Fruit fly (Drosophila melanogaster) whole organism, embryonic: ENCODE measurements around the gene CG6163.

Experiments used
- ATbp ChIP-seq: fragments of 200-800 bp; sonication (Bioruptor generic); optimal IDR thresholded peaks from 2 replicates; lab custom pipeline; 2017; ENCODE audit warnings: missing biosample characterization, mild to moderate bottlenecking, missing genetic modification characterization, missing genetic modification reagents
- Aef1 ChIP-seq: fragments of 200-800 bp; sonication (Bioruptor generic); IDR thresholded peaks from 3 replicates; pipeline ENCODE4 v1.3.6; 2022; ENCODE audit warnings: missing biosample characterization, missing genetic modification characterization
- CG10267 ChIP-seq: fragments of 200-800 bp; sonication (Bioruptor generic); optimal IDR thresholded peaks from 2 replicates; lab custom pipeline; 2018; ENCODE audit warnings: missing biosample characterization, mild to moderate bottlenecking, missing genetic modification characterization, moderate library complexity
- CG10366 ChIP-seq: fragments of 200-800 bp; sonication (Bioruptor generic); IDR thresholded peaks from 2 replicates; pipeline ENCODE4 v1.3.6; 2022; ENCODE audit warnings: missing biosample characterization, missing genetic modification characterization
- CG10431 ChIP-seq: fragments of 200-800 bp; sonication (Bioruptor generic); optimal IDR thresholded peaks from 3 replicates; lab custom pipeline; 2018; ENCODE audit warnings: missing biosample characterization, mild to moderate bottlenecking, missing genetic modification characterization
- CG11560 ChIP-seq: fragments of 200-800 bp; sonication (Bioruptor generic); IDR thresholded peaks from 3 replicates; pipeline ENCODE4 v1.3.6; 2022; ENCODE audit warnings: missing biosample characterization, missing genetic modification characterization
- CG11696 ChIP-seq: fragments of 200-800 bp; sonication (Bioruptor generic); IDR thresholded peaks from 2 replicates; pipeline ENCODE4 v1.3.6; 2022; ENCODE audit warnings: missing biosample characterization, missing genetic modification characterization
- CG14667 ChIP-seq: fragments of 200-800 bp; sonication (Bioruptor generic); IDR thresholded peaks from 2 replicates; pipeline ENCODE4 v1.3.6; 2022; ENCODE audit warnings: missing biosample characterization, missing genetic modification characterization
- CG1647 ChIP-seq: fragments of 200-800 bp; sonication (Bioruptor generic); optimal IDR thresholded peaks from 3 replicates; lab custom pipeline; 2016; ENCODE audit warnings: missing biosample characterization, missing genetic modification characterization
- CG4360 ChIP-seq: fragments of 200-800 bp; sonication (Bioruptor generic); IDR thresholded peaks from 2 replicates; pipeline ENCODE4 v1.3.6; 2022; ENCODE audit warnings: missing biosample characterization, missing genetic modification characterization
- CG4707 ChIP-seq: fragments of 200-800 bp; sonication (Bioruptor generic); optimal IDR thresholded peaks from 2 replicates; lab custom pipeline; 2018; ENCODE audit warnings: missing biosample characterization, mild to moderate bottlenecking, missing genetic modification characterization, moderate library complexity
- CG4854 ChIP-seq: fragments of 200-800 bp; sonication (Bioruptor generic); optimal IDR thresholded peaks from 2 replicates; lab custom pipeline; 2016; ENCODE audit warnings: missing biosample characterization, missing genetic modification characterization, inconsistent platforms
- CG6175 ChIP-seq: fragments of 200-800 bp; sonication (Bioruptor generic); IDR thresholded peaks from 3 replicates; pipeline ENCODE4 v1.3.6; 2022; ENCODE audit warnings: missing biosample characterization, missing genetic modification characterization
- CG6272 ChIP-seq: fragments of 200-800 bp; sonication (Bioruptor generic); IDR thresholded peaks from 2 replicates; pipeline ENCODE4 v1.3.6; 2022; ENCODE audit warnings: missing biosample characterization, missing genetic modification characterization
- CG7372 ChIP-seq: fragments of 200-800 bp; sonication (Bioruptor generic); IDR thresholded peaks from 2 replicates; pipeline ENCODE4 v1.3.6; 2022; ENCODE audit warnings: missing biosample characterization, missing genetic modification characterization
- CG8765 ChIP-seq: fragments of 200-800 bp; sonication (Bioruptor generic); IDR thresholded peaks from 2 replicates; pipeline ENCODE4 v1.3.6; 2022; ENCODE audit warnings: missing biosample characterization, missing genetic modification characterization
- CG9876 ChIP-seq: fragments of 200-800 bp; sonication (Bioruptor generic); optimal IDR thresholded peaks from 2 replicates; lab custom pipeline; 2016; ENCODE audit warnings: missing biosample characterization, missing genetic modification characterization
- Doc3 ChIP-seq: fragments of 200-800 bp; sonication (Bioruptor generic); IDR thresholded peaks from 3 replicates; pipeline ENCODE4 v1.3.6; 2022; ENCODE audit warnings: missing biosample characterization, missing genetic modification characterization; ENCODE audit not compliant: partially characterized antibody
- E2f2 ChIP-seq: fragments of 200-800 bp; sonication (Bioruptor generic); IDR thresholded peaks from 2 replicates; pipeline ENCODE4 v1.3.6; 2022; ENCODE audit warnings: missing biosample characterization, missing genetic modification characterization
- Gsc ChIP-seq: fragments of 200-800 bp; sonication (Bioruptor generic); IDR thresholded peaks from 2 replicates; pipeline ENCODE4 v1.3.6; 2022; ENCODE audit warnings: missing biosample characterization, missing genetic modification characterization
- HLHmδ ChIP-seq: fragments of 200-800 bp; sonication (Bioruptor generic); optimal IDR thresholded peaks from 2 replicates; lab custom pipeline; 2018; ENCODE audit warnings: missing biosample characterization, mild to moderate bottlenecking, missing genetic modification characterization, moderate library complexity
- Hey ChIP-seq: fragments of 200-800 bp; sonication (Bioruptor generic); optimal IDR thresholded peaks from 3 replicates; lab custom pipeline; 2018; ENCODE audit warnings: missing biosample characterization, mild to moderate bottlenecking, missing genetic modification characterization
- HmgZ ChIP-seq: fragments of 200-800 bp; sonication (Bioruptor generic); optimal IDR thresholded peaks from 2 replicates; lab custom pipeline; 2018; ENCODE audit warnings: missing biosample characterization, mild to moderate bottlenecking, missing genetic modification characterization
- Sry-β ChIP-seq: fragments of 200-800 bp; sonication (Bioruptor generic); optimal IDR thresholded peaks from 2 replicates; lab custom pipeline; 2018; ENCODE audit warnings: missing biosample characterization, mild to moderate bottlenecking, missing genetic modification characterization, moderate library complexity
- Ssrp ChIP-seq: fragments of 200-800 bp; sonication (Bioruptor generic); optimal IDR thresholded peaks from 2 replicates; lab custom pipeline; 2018; ENCODE audit warnings: missing biosample characterization, mild to moderate bottlenecking, missing genetic modification characterization, moderate library complexity
- ase ChIP-seq: fragments of 200-800 bp; sonication (Bioruptor generic); IDR thresholded peaks from 3 replicates; pipeline ENCODE4 v1.3.6; 2022; ENCODE audit warnings: missing biosample characterization, missing genetic modification characterization
- ci ChIP-seq: fragments of 200-800 bp; sonication (Bioruptor generic); IDR thresholded peaks from 3 replicates; pipeline ENCODE4 v1.3.6; 2022; ENCODE audit warnings: missing biosample characterization, missing genetic modification characterization
- croc ChIP-seq: fragments of 200-800 bp; sonication (Bioruptor generic); conservative IDR thresholded peaks from 3 replicates; pipeline ENCODE4 v1.3.6; 2022; ENCODE audit warnings: missing biosample characterization, missing genetic modification characterization
- crp ChIP-seq, 2 experiments: fragments of 200-800 bp; sonication (Bioruptor generic); optimal IDR thresholded peaks; 2 replicates in 1 of 2; 3 replicates in 1 of 2; lab custom pipeline; 2017; ENCODE audit warnings: missing biosample characterization in 2 of 2, missing genetic modification characterization in 2 of 2, mild to moderate bottlenecking in 1 of 2, moderate library complexity in 1 of 2
- danr ChIP-seq: fragments of 200-800 bp; sonication (Bioruptor generic); IDR thresholded peaks from 2 replicates; pipeline ENCODE4 v1.3.6; 2022; ENCODE audit warnings: missing biosample characterization, missing genetic modification characterization
- fd102C ChIP-seq: fragments of 200-800 bp; sonication (Bioruptor generic); optimal IDR thresholded peaks from 2 replicates; lab custom pipeline; 2018; ENCODE audit warnings: missing biosample characterization, mild to moderate bottlenecking, missing genetic modification characterization, moderate library complexity
- gcm2 ChIP-seq: fragments of 200-800 bp; sonication (Bioruptor generic); optimal IDR thresholded peaks from 2 replicates; lab custom pipeline; 2016; ENCODE audit warnings: missing biosample characterization, missing genetic modification characterization
- gfzf ChIP-seq: fragments of 200-800 bp; sonication (Bioruptor generic); optimal IDR thresholded peaks from 2 replicates; lab custom pipeline; 2016; ENCODE audit warnings: missing biosample characterization, mild to moderate bottlenecking, missing genetic modification characterization, moderate library complexity
- hb ChIP-seq: fragments of 200-800 bp; sonication (Bioruptor generic); IDR thresholded peaks from 3 replicates; pipeline ENCODE4 v1.3.6; 2022; ENCODE audit warnings: missing biosample characterization, missing genetic modification characterization; ENCODE audit not compliant: partially characterized antibody
- her ChIP-seq: fragments of 200-800 bp; sonication (Bioruptor generic); optimal IDR thresholded peaks from 2 replicates; lab custom pipeline; 2016; ENCODE audit warnings: missing biosample characterization, missing genetic modification characterization
- jigr1 ChIP-seq: fragments of 200-800 bp; sonication (Bioruptor generic); IDR thresholded peaks from 3 replicates; pipeline ENCODE4 v1.3.6; 2022; ENCODE audit warnings: missing biosample characterization, missing genetic modification characterization
- kah ChIP-seq: fragments of 200-800 bp; sonication (Bioruptor generic); optimal IDR thresholded peaks from 2 replicates; lab custom pipeline; 2018; ENCODE audit warnings: missing biosample characterization, mild to moderate bottlenecking, missing genetic modification characterization
- kni ChIP-seq: fragments of 200-800 bp; sonication (Bioruptor generic); optimal IDR thresholded peaks from 3 replicates; lab custom pipeline; 2017; ENCODE audit warnings: mild to moderate bottlenecking, missing biosample characterization, missing genetic modification reagents, missing genetic modification characterization
- pfk ChIP-seq: fragments of 200-800 bp; sonication (Bioruptor generic); optimal IDR thresholded peaks from 2 replicates; lab custom pipeline; 2018; ENCODE audit warnings: missing biosample characterization, mild to moderate bottlenecking, missing genetic modification characterization, moderate library complexity
- pho ChIP-seq: fragments of 200-800 bp; sonication (Bioruptor generic); optimal IDR thresholded peaks from 2 replicates; lab custom pipeline; 2016; ENCODE audit warnings: missing biosample characterization, missing genetic modification characterization
- prd ChIP-seq, 3 experiments: fragments of >200 bp in 2 of 3; fragments of 200-800 bp in 1 of 3; sonication (Bioruptor generic) in 1 of 3; optimal IDR thresholded peaks in 2 of 3; IDR thresholded peaks in 1 of 3; 2 replicates in 2 of 3; 3 replicates in 1 of 3; pipeline versions ENCODE4 v1.3.6 to Lab custom; 2017 to 2022; ENCODE audit warnings: missing biosample characterization in 1 of 3, missing genetic modification characterization in 1 of 3
- run ChIP-seq: fragments of 200-800 bp; sonication (Bioruptor generic); optimal IDR thresholded peaks from 3 replicates; lab custom pipeline; 2018; ENCODE audit warnings: missing biosample characterization, mild to moderate bottlenecking, missing genetic modification characterization
- stc ChIP-seq: fragments of 200-800 bp; sonication (Bioruptor generic); IDR thresholded peaks from 2 replicates; pipeline ENCODE4 v1.3.6; 2022; ENCODE audit warnings: missing biosample characterization, missing genetic modification characterization
- tio ChIP-seq: fragments of 200-800 bp; sonication (Bioruptor generic); optimal IDR thresholded peaks from 2 replicates; lab custom pipeline; 2017; ENCODE audit warnings: missing biosample characterization, missing genetic modification characterization, inconsistent platforms
- tna ChIP-seq: fragments of 200-800 bp; sonication (Bioruptor generic); IDR thresholded peaks from 2 replicates; pipeline ENCODE4 v1.3.6; 2022; ENCODE audit warnings: missing biosample characterization, missing genetic modification characterization; ENCODE audit not compliant: partially characterized antibody
- wek ChIP-seq: fragments of 200-800 bp; sonication (Bioruptor generic); optimal IDR thresholded peaks from 3 replicates; lab custom pipeline; 2018; ENCODE audit warnings: missing biosample characterization, mild to moderate bottlenecking, missing genetic modification characterization, moderate library complexity
- zfh2 ChIP-seq: fragments of 200-800 bp; sonication (Bioruptor generic); optimal IDR thresholded peaks from 2 replicates; lab custom pipeline; 2016; ENCODE audit warnings: missing biosample characterization, missing genetic modification characterization

CG6163 gene

dm6 chr3L:11348971-11349907 is 15.4 kb downstream of the CG6163 start (continued):
- TF ChIP-seq HLHmδ (GFP tag; lab: Kevin White, UChicago): no peak
- TF ChIP-seq CG1647 (GFP tag; lab: Kevin White, UChicago): no peak
- TF ChIP-seq CG7372 (GFP tag; lab: Robert Waterston, UW): peak; percentile 84
- peak; percentile 3 for TF ChIP-seq pfk (GFP tag; lab: Kevin White, UChicago)
- no peak for TF ChIP-seq fd102C (GFP tag; lab: Kevin White, UChicago)
- no peak for TF ChIP-seq Sry-β
- TF ChIP-seq gcm2 (GFP tag; lab: Kevin White, UChicago): peak; percentile 33
- TF ChIP-seq CG14667 (GFP tag; lab: Robert Waterston, UW): peak; percentile 78
- peak; percentile 71 for TF ChIP-seq ATbp (GFP tag; lab: Kevin White, UChicago)
- peak; percentile 82 for TF ChIP-seq Aef1 (GFP tag; lab: Robert Waterston, UW)
- no peak for TF ChIP-seq Hey (tag; lab: Kevin White, UChicago)
- no peak for TF ChIP-seq CG9876 (GFP tag; lab: Kevin White, UChicago)
- TF ChIP-seq pho (GFP tag; lab: Kevin White, UChicago): peak; percentile 33
- TF ChIP-seq stc (GFP tag; lab: Robert Waterston, UW): peak; percentile 94
- TF ChIP-seq CG10366 (GFP tag; lab: Robert Waterston, UW): peak; percentile 90
- TF ChIP-seq hb (GFP tag; lab: Robert Waterston, UW): no peak
- no peak for TF ChIP-seq CG10431 (GFP tag; lab: Kevin White, UChicago)
- TF ChIP-seq jigr1: peak; percentile 81
- peak; percentile 65; the same call in 1 of the 3 replicates for TF ChIP-seq CG6175 (GFP tag; lab: Robert Waterston, UW)
- peak; percentile 77 for TF ChIP-seq CG8765
- TF ChIP-seq HmgZ (tag; lab: Kevin White, UChicago): peak; percentile 63
- TF ChIP-seq E2f2: peak; percentile 77
- peak; percentile 77 for TF ChIP-seq kni (GFP tag; lab: Kevin White, UChicago)
- no peak for TF ChIP-seq gfzf
- 0 out of 2 replicates have a peak, but pooled peaks have one; percentile 23 for TF ChIP-seq tna (GFP tag; lab: Robert Waterston, UW)
- no peak for TF ChIP-seq CG4854 (GFP tag; lab: Kevin White, UChicago)
- peak; percentile 59 for TF ChIP-seq CG4707 (GFP tag; lab: Kevin White, UChicago)
- TF ChIP-seq Doc3: no peak
- peak; percentile 81 for TF ChIP-seq CG10267 (tag; lab: Kevin White, UChicago)
- 0 out of 2 replicates have a peak, but pooled peaks have one; percentile 29 for TF ChIP-seq CG4360 (GFP tag; lab: Robert Waterston, UW)
- TF ChIP-seq ase (GFP tag; lab: Robert Waterston, UW): peak; percentile 89
- peak; percentile 83 for TF ChIP-seq tio
- peak; percentile 91 for TF ChIP-seq Ssrp (tag; lab: Kevin White, UChicago)
- TF ChIP-seq Gsc (GFP tag; lab: Robert Waterston, UW): no peak; the same call in 1 of the 2 replicates
- peak; percentile 90 for TF ChIP-seq run (tag; lab: Kevin White, UChicago)
- TF ChIP-seq wek (GFP tag; lab: Kevin White, UChicago): no peak
- peak; percentile 74 for TF ChIP-seq CG11696
- peak; percentile 67 for TF ChIP-seq CG11560 (tag; lab: Robert Waterston, UW)
- TF ChIP-seq her (GFP tag; lab: Kevin White, UChicago): no peak
- TF ChIP-seq zfh2 (GFP tag; lab: Kevin White, UChicago): peak; percentile 10
- peak in 1 of 2 experiments; percentile 34 for TF ChIP-seq crp (GFP tag; optimal IDR thresholded peaks at IDR 0.05; lab: Kevin White, UChicago)
- peak; percentile 77 for TF ChIP-seq croc (GFP tag; lab: Robert Waterston, UW)
- TF ChIP-seq CG6272 (GFP tag; lab: Robert Waterston, UW): peak; percentile 64
- peak; percentile 91 for TF ChIP-seq ci (GFP tag; lab: Robert Waterston, UW)
- peak; percentile 86 for TF ChIP-seq danr (GFP tag; lab: Robert Waterston, UW)
- peak; percentile 68 for TF ChIP-seq kah (GFP tag; lab: Kevin White, UChicago)
- TF ChIP-seq prd (optimal IDR thresholded peaks at IDR 0.05; lab: Kevin White, UChicago): no peak
- TF ChIP-seq prd (GFP tag; IDR thresholded peaks at IDR 0.05; lab: Robert Waterston, UW): peak; percentile 87
